Fruit fly (Drosophila melanogaster) whole organism, pupa: ENCODE results near the gene Vps26.

Experiments used
- CG10348 ChIP-seq: fragments of 200-800 bp; sonication (Bioruptor generic); IDR thresholded peaks from 2 replicates; pipeline ENCODE4 v1.3.6; 2022; ENCODE audit warnings: missing biosample characterization, missing genetic modification characterization
- CG12605 ChIP-seq: fragments of 200-800 bp; sonication (Bioruptor generic); IDR thresholded peaks from 2 replicates; pipeline ENCODE4 v1.3.6; 2022; ENCODE audit warnings: missing biosample characterization, missing genetic modification characterization
- CG13204 ChIP-seq: fragments of 200-800 bp; sonication (Bioruptor generic); optimal IDR thresholded peaks from 2 replicates; lab custom pipeline; 2018; ENCODE audit warnings: missing biosample characterization, mild to moderate bottlenecking, missing genetic modification characterization, moderate library complexity
- CG14655 ChIP-seq: fragments of 200-800 bp; sonication (Bioruptor generic); optimal IDR thresholded peaks from 3 replicates; lab custom pipeline; 2017; ENCODE audit warnings: mild to moderate bottlenecking, missing biosample characterization, missing genetic modification reagents, missing genetic modification characterization
- CG15710 ChIP-seq: fragments of 200-800 bp; sonication (Bioruptor generic); optimal IDR thresholded peaks from 2 replicates; lab custom pipeline; 2018; ENCODE audit warnings: missing biosample characterization, mild to moderate bottlenecking, missing genetic modification characterization, moderate library complexity
- CG17806 ChIP-seq: fragments of 200-800 bp; sonication (Bioruptor generic); optimal IDR thresholded peaks from 2 replicates; lab custom pipeline; 2018; ENCODE audit warnings: missing biosample characterization, mild to moderate bottlenecking, missing genetic modification characterization, moderate library complexity
- CG32121 ChIP-seq: fragments of 200-800 bp; sonication (Bioruptor generic); IDR thresholded peaks from 2 replicates; pipeline ENCODE4 v1.3.6; 2022; ENCODE audit warnings: missing biosample characterization, missing genetic modification characterization
- CG34367 ChIP-seq: fragments of 200-800 bp; sonication (Bioruptor generic); optimal IDR thresholded peaks from 2 replicates; lab custom pipeline; 2018; ENCODE audit warnings: missing biosample characterization, mild to moderate bottlenecking, missing genetic modification characterization
- CG4496 ChIP-seq: fragments of 200-800 bp; sonication (Bioruptor generic); IDR thresholded peaks from 3 replicates; pipeline ENCODE4 v1.3.6; 2022; ENCODE audit warnings: missing biosample characterization, missing genetic modification characterization
- CG8159 ChIP-seq: fragments of 200-800 bp; sonication (Bioruptor generic); optimal IDR thresholded peaks from 3 replicates; lab custom pipeline; 2018; ENCODE audit warnings: missing biosample characterization, mild to moderate bottlenecking, missing genetic modification characterization, moderate library complexity
- CG8301 ChIP-seq: fragments of 200-800 bp; sonication (Bioruptor generic); optimal IDR thresholded peaks from 2 replicates; lab custom pipeline; 2018; ENCODE audit warnings: missing biosample characterization, mild to moderate bottlenecking, missing genetic modification characterization
- CG9948 ChIP-seq: fragments of 200-800 bp; sonication (Bioruptor generic); optimal IDR thresholded peaks from 2 replicates; lab custom pipeline; 2018; ENCODE audit warnings: missing biosample characterization, mild to moderate bottlenecking, missing genetic modification characterization, moderate library complexity
- D1 ChIP-seq: fragments of 200-800 bp; sonication (Bioruptor generic); optimal IDR thresholded peaks from 2 replicates; lab custom pipeline; 2018; ENCODE audit warnings: missing biosample characterization, mild to moderate bottlenecking, missing genetic modification characterization, moderate library complexity
- EcR ChIP-seq: fragments of 200-800 bp; sonication (Bioruptor generic); optimal IDR thresholded peaks from 3 replicates; lab custom pipeline; 2019; ENCODE audit warnings: missing biosample characterization, missing genetic modification characterization, mild to moderate bottlenecking, moderate library complexity, missing genetic modification reagents
- Ets98B ChIP-seq: fragments of 200-800 bp; sonication (Bioruptor generic); IDR thresholded peaks from 2 replicates; pipeline ENCODE4 v1.3.6; 2022; ENCODE audit warnings: missing biosample characterization, missing genetic modification characterization
- Pif1A ChIP-seq: fragments of 200-800 bp; sonication (Bioruptor generic); optimal IDR thresholded peaks from 3 replicates; lab custom pipeline; 2016; ENCODE audit warnings: missing biosample characterization, missing genetic modification characterization
- Pif1B ChIP-seq: fragments of 200-800 bp; sonication (Bioruptor generic); optimal IDR thresholded peaks from 3 replicates; lab custom pipeline; 2016; ENCODE audit warnings: missing biosample characterization, missing genetic modification characterization
- Snoo ChIP-seq: fragments of 200-800 bp; sonication (Bioruptor generic); optimal IDR thresholded peaks from 3 replicates; lab custom pipeline; 2017; ENCODE audit warnings: missing biosample characterization, mild to moderate bottlenecking, missing genetic modification characterization, inconsistent platforms
- fd96Ca ChIP-seq: fragments of 200-800 bp; sonication (Bioruptor generic); IDR thresholded peaks from 3 replicates; pipeline ENCODE4 v1.3.6; 2022; ENCODE audit warnings: missing biosample characterization, missing genetic modification characterization
- gl ChIP-seq: fragments of 200-800 bp; sonication (Bioruptor generic); optimal IDR thresholded peaks from 2 replicates; lab custom pipeline; 2018; ENCODE audit warnings: missing biosample characterization, mild to moderate bottlenecking, missing genetic modification characterization
- rn ChIP-seq: fragments of 200-800 bp; sonication (Bioruptor generic); IDR thresholded peaks from 2 replicates; pipeline ENCODE4 v1.3.6; 2022; ENCODE audit warnings: missing biosample characterization, missing genetic modification characterization

Vps26 gene

dm6 chrX:1893532-1893931 lies 19.9 kb downstream of the Vps26 start:
- TF ChIP-seq CG14655 (GFP tag; lab: Kevin White, UChicago) (no peak), CG4496 (GFP tag; lab: Robert Waterston, UW) (no peak), rn (GFP tag; lab: Robert Waterston, UW) (no peak), Pif1A (GFP tag; lab: Kevin White, UChicago) (no peak), gl (tag; lab: Kevin White, UChicago) (no peak), EcR (GFP tag; lab: Kevin White, UChicago) (no peak), CG9948 (tag; lab: Kevin White, UChicago) (no peak), CG34367 (tag; lab: Kevin White, UChicago) (no peak), Ets98B (no peak), CG10348 (GFP tag; lab: Robert Waterston, UW) (no peak), CG15710 (no peak), CG32121 (GFP tag; lab: Robert Waterston, UW) (no peak), CG17806 (no peak), CG8301 (tag; lab: Kevin White, UChicago) (no peak), fd96Ca (GFP tag; lab: Robert Waterston, UW) (no peak), CG13204 (GFP tag; lab: Kevin White, UChicago) (no peak), Snoo (tag; lab: Kevin White, UChicago) (no peak), D1 (tag; lab: Kevin White, UChicago) (no peak), CG8159 (tag; lab: Kevin White, UChicago) (no peak)

- TF ChIP-seq CG8301 (tag; lab: Kevin White, UChicago) (peak; percentile 30), CG32121 (GFP tag; lab: Robert Waterston, UW) (peak; percentile 27; the same call in 1 of the 2 replicates), CG8159 (tag; lab: Kevin White, UChicago) (peak; percentile 58), CG34367 (tag; lab: Kevin White, UChicago) (peak; percentile 16), CG13204 (GFP tag; lab: Kevin White, UChicago) (no peak), Snoo (tag; lab: Kevin White, UChicago) (peak; percentile 48), CG9948 (tag; lab: Kevin White, UChicago) (peak; percentile 33), Ets98B (peak; percentile 48; the same call in 1 of the 2 replicates), CG17806 (peak; percentile 39), CG4496 (GFP tag; lab: Robert Waterston, UW) (peak; percentile 73; the same call in 2 of the 3 replicates), CG10348 (GFP tag; lab: Robert Waterston, UW) (no peak), fd96Ca (GFP tag; lab: Robert Waterston, UW) (peak; percentile 60; the same call in 1 of the 3 replicates), D1 (tag; lab: Kevin White, UChicago) (no peak), CG14655 (GFP tag; lab: Kevin White, UChicago) (no peak), Pif1B (GFP tag; lab: Kevin White, UChicago) (no peak), rn (GFP tag; lab: Robert Waterston, UW) (no peak), CG12605 (GFP tag; lab: Robert Waterston, UW) (no peak), Pif1A (GFP tag; lab: Kevin White, UChicago) (no peak), CG15710 (peak; percentile 66), EcR (GFP tag; lab: Kevin White, UChicago) (no peak), gl (tag; lab: Kevin White, UChicago) (peak; percentile 16)
Measured at dm6 chrX:1897384-1897783, 23.7 kb downstream of the Vps26 start.

dm6 chrX:1899445-1900085 lies 25.9 kb downstream of the Vps26 start:
- peak; percentile 62 for TF ChIP-seq CG13204 (GFP tag; lab: Kevin White, UChicago)
- no peak for TF ChIP-seq CG32121 (GFP tag; lab: Robert Waterston, UW)
- TF ChIP-seq Pif1A (GFP tag; lab: Kevin White, UChicago) = no peak
- TF ChIP-seq CG14655 (GFP tag; lab: Kevin White, UChicago) = no peak
- peak; percentile 21; the same call in 1 of the 2 replicates for TF ChIP-seq Ets98B
- no peak for TF ChIP-seq Snoo (tag; lab: Kevin White, UChicago)
- peak; percentile 31 for TF ChIP-seq Pif1B (GFP tag; lab: Kevin White, UChicago)

- TF ChIP-seq CG8159 (tag; lab: Kevin White, UChicago) = peak; percentile 12
- no peak for TF ChIP-seq Pif1B (GFP tag; lab: Kevin White, UChicago)
- TF ChIP-seq, all 21 proteins: peak for 1
Measured at dm6 chrX:1900123-1900818, 26.6 kb downstream of the Vps26 start, which contains the start of gene arm. Gene arm, minus strand, starts transcription at chrX:1900646.

dm6 chrX:1901605-1902136 lies 28.0 kb downstream of the Vps26 start, which contains the start of gene Ldaf1:
Gene Ldaf1, minus strand, starts transcription at chrX:1901911.
- TF ChIP-seq gl (tag; lab: Kevin White, UChicago) (no peak), CG8301 (tag; lab: Kevin White, UChicago) (no peak), EcR (GFP tag; lab: Kevin White, UChicago) (peak; percentile 39)
